Worm (Caenorhabditis elegans) whole organism, young adult: ENCODE results near the gene F37B12.1.

Experiments used
- B0261.1 ChIP-seq: sonication (generic microtip); optimal IDR thresholded peaks from 2 replicates; lab custom pipeline; 2016; ENCODE audit warnings: mild to moderate bottlenecking, missing genetic modification characterization, moderate library complexity, missing compliant biosample characterization
- ama-1 ChIP-seq, 3 experiments: fragments of 150-350 bp in 1 of 3; sonication (generic microtip) in 2 of 3; optimal IDR thresholded peaks; 2 replicates each; lab custom pipeline; 2014 to 2018; ENCODE audit warnings: missing biosample characterization in 2 of 3, missing genetic modification characterization in 2 of 3, missing genetic modification reagents in 2 of 3
- attf-6 ChIP-seq: fragments of 200-800 bp; sonication (Bioruptor generic); IDR thresholded peaks from 2 replicates; pipeline ENCODE4 v1.3.6; 2022; ENCODE audit warnings: missing genetic modification reagents, missing genetic modification characterization, missing compliant biosample characterization
- bed-2 ChIP-seq: fragments of 200-800 bp; sonication (Bioruptor generic); IDR thresholded peaks from 2 replicates; pipeline ENCODE4 v1.3.6; 2022; ENCODE audit warnings: missing genetic modification reagents, missing genetic modification characterization, missing compliant biosample characterization
- ceh-79 ChIP-seq: sonication (generic microtip); optimal IDR thresholded peaks from 2 replicates; lab custom pipeline; 2017; ENCODE audit warnings: mild to moderate bottlenecking, missing genetic modification characterization, missing compliant biosample characterization
- egrh-3 ChIP-seq: fragments of 200-800 bp; sonication (Bioruptor generic); IDR thresholded peaks from 2 replicates; pipeline ENCODE4 v1.3.6; 2022; ENCODE audit warnings: missing genetic modification reagents, missing genetic modification characterization, missing compliant biosample characterization
- ets-4 ChIP-seq: fragments of 200-800 bp; sonication (Bioruptor generic); optimal IDR thresholded peaks from 2 replicates; lab custom pipeline; 2018; ENCODE audit warnings: mild to moderate bottlenecking, missing genetic modification characterization, missing compliant biosample characterization
- hrde-1 ChIP-seq: sonication (generic microtip); optimal IDR thresholded peaks from 2 replicates; lab custom pipeline; 2016; ENCODE audit warnings: missing genetic modification characterization, mild to moderate bottlenecking, missing compliant biosample characterization, moderate library complexity, missing genotype, missing genetic modification reagents, borderline replicate concordance
- pha-4 ChIP-seq: fragments of 150-350 bp; sonication (generic microtip); optimal IDR thresholded peaks from 2 replicates; lab custom pipeline; 2014; ENCODE audit warnings: missing biosample characterization, missing genetic modification reagents, missing genetic modification characterization
- rpc-1 ChIP-seq, 2 experiments: fragments of 150-350 bp in 1 of 2; sonication (generic microtip) in 1 of 2; optimal IDR thresholded peaks; 2 replicates each; lab custom pipeline; 2014 to 2018; ENCODE audit warnings: missing biosample characterization in 1 of 2, missing genetic modification characterization in 1 of 2, missing genetic modification reagents in 1 of 2, missing genotype in 1 of 2
- snpc-1.1 ChIP-seq: sonication (generic microtip); optimal IDR thresholded peaks from 2 replicates; lab custom pipeline; 2017; ENCODE audit warnings: missing genetic modification characterization, mild to moderate bottlenecking, missing compliant biosample characterization, antibody characterized with exemption, moderate library complexity, missing genotype, missing genetic modification reagents; ENCODE audit not compliant: insufficient read depth
- tlf-1 ChIP-seq: fragments of 200-800 bp; sonication (Bioruptor generic); optimal IDR thresholded peaks from 2 replicates; lab custom pipeline; 2018; ENCODE audit warnings: mild to moderate bottlenecking, missing genetic modification characterization, missing compliant biosample characterization
- unc-130 ChIP-seq: sonication (generic microtip); optimal IDR thresholded peaks from 2 replicates; lab custom pipeline; 2016; ENCODE audit warnings: missing genetic modification reagents, missing genetic modification characterization, missing compliant biosample characterization
- unc-62 ChIP-seq: fragments of 150-350 bp; optimal IDR thresholded peaks from 2 replicates; lab custom pipeline; 2014; ENCODE audit warnings: missing biosample characterization, missing genetic modification reagents, missing genetic modification characterization

DNA sequence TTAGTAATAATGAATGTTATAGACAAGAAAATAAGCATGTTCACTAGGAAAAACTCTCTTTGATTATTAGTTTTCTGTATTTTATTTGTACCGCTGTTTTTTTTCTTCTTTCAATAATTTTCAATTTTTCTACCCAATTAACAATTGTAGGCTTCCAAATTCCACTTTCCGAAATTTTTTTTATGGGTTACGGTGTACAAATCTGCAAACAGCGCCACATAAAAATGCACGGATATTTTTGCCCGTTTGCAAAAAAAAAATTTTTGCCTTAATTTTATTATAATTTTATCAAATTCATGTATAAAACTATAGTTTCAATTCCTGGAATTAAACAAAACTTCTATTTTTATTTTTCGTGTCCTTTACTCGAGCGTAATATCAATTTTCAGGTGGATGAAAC is 36.3 kb downstream of the F37B12.1 start, which contains the start of gene ooc-5:
- TF ChIP-seq ama-1 (optimal IDR thresholded peaks at IDR 0.05; lab: Kevin White, UChicago): no peak
- no peak for TF ChIP-seq ama-1 (GFP tag; optimal IDR thresholded peaks at IDR 0.05; lab: Kevin White, UChicago)
- no peak for TF ChIP-seq ceh-79
- TF ChIP-seq bed-2: no peak
- no peak for TF ChIP-seq B0261.1 (tag; lab: Kevin White, UChicago)
- TF ChIP-seq hrde-1: no peak
- TF ChIP-seq pha-4 (tag; lab: Kevin White, UChicago): no peak
- TF ChIP-seq unc-130: no peak
- TF ChIP-seq ets-4 (GFP tag; lab: Kevin White, UChicago): no peak
- TF ChIP-seq egrh-3: no peak
- no peak for TF ChIP-seq rpc-1 (optimal IDR thresholded peaks at IDR 0.05; lab: Kevin White, UChicago)
- TF ChIP-seq rpc-1 (tag; optimal IDR thresholded peaks at IDR 0.05; lab: Kevin White, UChicago): no peak
- TF ChIP-seq snpc-1.1 (tag; lab: Kevin White, UChicago): no peak
- TF ChIP-seq unc-62 (GFP tag; lab: Kevin White, UChicago): no peak
- TF ChIP-seq tlf-1: no peak
- no peak for TF ChIP-seq attf-6 (GFP tag; lab: Robert Waterston, UW)
